Worm (Caenorhabditis elegans): ENCODE measurements around the gene str-40.

DNA sequence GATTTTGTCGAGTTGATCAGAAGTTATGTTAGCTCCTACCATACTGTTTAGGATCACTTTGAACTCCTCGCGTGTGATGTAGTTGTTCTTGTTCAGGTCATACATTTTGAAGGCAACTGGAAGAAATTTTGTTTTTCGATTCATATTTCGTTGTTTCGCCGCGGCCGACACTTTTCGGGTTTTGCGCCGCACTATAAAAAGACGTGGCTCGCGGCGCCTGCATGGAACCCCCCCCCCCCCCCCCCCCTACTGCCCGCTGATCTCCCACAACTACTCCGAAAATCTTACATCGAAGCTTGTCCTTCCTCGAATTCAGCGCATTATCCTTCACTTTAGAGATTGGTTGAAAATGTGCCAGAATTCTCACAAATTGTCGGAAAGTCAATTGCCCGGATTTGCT, 30.9 kb downstream of the str-40 start:
- TF ChIP-seq vab-7 (GFP tag; IDR thresholded peaks at IDR 0.05) (no peak), nhr-25 (tag; optimal IDR thresholded peaks at IDR 0.05; ENCODE audit: borderline replicate concordance, insufficient read depth) (no peak), dmd-6 (GFP tag; IDR thresholded peaks at IDR 0.05) (no peak), unc-62 (GFP tag; optimal IDR thresholded peaks at IDR 0.05 in 1 of 2) (no peak), unc-62 (tag; optimal IDR thresholded peaks at IDR 0.05) (no peak), pha-4 (GFP tag; IDR thresholded peaks at IDR 0.05) (no peak), pha-4 (tag; optimal IDR thresholded peaks at IDR 0.05) (no peak)
